Fruit fly (Drosophila melanogaster): ENCODE results near the gene CG13693.
A peak's percentile ranks its signal among the peaks of the same experiment; 100 is the strongest.

The CG13693 gene

DNA sequence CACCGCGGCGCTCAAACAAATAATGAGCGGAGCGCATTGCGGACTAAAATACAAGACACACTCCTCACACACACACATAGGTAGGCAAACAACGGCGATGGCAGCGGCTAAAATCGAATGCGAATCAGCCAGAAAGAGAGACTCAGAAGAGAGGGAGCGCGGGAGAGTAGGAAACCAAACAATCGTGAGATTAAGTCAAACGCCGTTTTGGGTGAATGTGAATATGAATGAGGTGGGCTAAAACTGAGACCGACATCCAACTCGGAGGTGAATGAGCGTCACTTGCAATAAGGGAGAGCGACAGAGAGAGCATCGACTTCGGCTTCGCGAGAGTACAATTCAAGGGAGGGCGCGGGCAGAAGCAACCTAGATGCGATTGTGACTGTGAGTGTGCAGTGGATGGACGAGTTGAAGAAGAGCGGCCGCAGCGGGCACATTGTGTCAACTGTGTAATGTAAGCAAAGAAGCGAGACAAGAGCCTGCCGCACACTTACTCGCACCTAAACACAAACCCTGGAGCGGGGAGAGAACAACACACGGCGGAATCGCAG lies 10.3 kb upstream of the CG13693 start (continued):
- TF ChIP-seq CG16815 (GFP tag; optimal IDR thresholded peaks at IDR 0.05) (no peak), CG1529 (GFP tag; optimal IDR thresholded peaks at IDR 0.05) (no peak), zen2 (GFP tag; IDR thresholded peaks at IDR 0.05; ENCODE audit: partially characterized antibody) (no peak; the same call in 2 of the 3 replicates), Xrp1 (GFP tag; IDR thresholded peaks at IDR 0.05) (peak; percentile 59), CG8089 (GFP tag; optimal IDR thresholded peaks at IDR 0.05) (no peak), Rfx (GFP tag; IDR thresholded peaks at IDR 0.05) (no peak), corto (GFP tag; optimal IDR thresholded peaks at IDR 0.05) (no peak), CG31224 (GFP tag; IDR thresholded peaks at IDR 0.05) (no peak), zen (tag; optimal IDR thresholded peaks at IDR 0.05) (peak; percentile 42), al (GFP tag; IDR thresholded peaks at IDR 0.05) (no peak), CG18619 (GFP tag; optimal IDR thresholded peaks at IDR 0.05) (no peak), hb (GFP tag; IDR thresholded peaks at IDR 0.05; ENCODE audit: partially characterized antibody) (no peak), Mad (GFP tag; optimal IDR thresholded peaks at IDR 0.05) (no peak), chif (GFP tag; optimal IDR thresholded peaks at IDR 0.05) (no peak), zfh2 (GFP tag; optimal IDR thresholded peaks at IDR 0.05) (no peak), CG14965 (GFP tag; optimal IDR thresholded peaks at IDR 0.05; ENCODE audit: borderline replicate concordance) (no peak), dysf (GFP tag; IDR thresholded peaks at IDR 0.05) (no peak), CG7372 (GFP tag; IDR thresholded peaks at IDR 0.05) (no peak), CG11696 (GFP tag; IDR thresholded peaks at IDR 0.05) (no peak), HLH54F (GFP tag; optimal IDR thresholded peaks at IDR 0.05) (no peak), H15 (GFP tag; IDR thresholded peaks at IDR 0.05) (no peak), Lhr (GFP tag; optimal IDR thresholded peaks at IDR 0.05) (no peak), CG14710 (tag; optimal IDR thresholded peaks at IDR 0.05) (no peak), dmrt11E (tag; optimal IDR thresholded peaks at IDR 0.05) (no peak), Adf1 (GFP tag; IDR thresholded peaks at IDR 0.05) (peak; percentile 64), knrl (GFP tag; IDR thresholded peaks at IDR 0.05; ENCODE audit: partially characterized antibody) (no peak), CG3065 (GFP tag; optimal IDR thresholded peaks at IDR 0.05) (no peak), B-H2 (GFP tag; optimal IDR thresholded peaks at IDR 0.05) (no peak), CG30403 (GFP tag; optimal IDR thresholded peaks at IDR 0.05) (no peak), gsb (GFP tag; IDR thresholded peaks at IDR 0.05) (0 out of 2 replicates have a peak, but pooled peaks have one; percentile 11), CG5180 (GFP tag; optimal IDR thresholded peaks at IDR 0.05) (no peak), ro (GFP tag; IDR thresholded peaks at IDR 0.05) (no peak), CG18764 (GFP tag; optimal IDR thresholded peaks at IDR 0.05) (no peak), Poxn (GFP tag; IDR thresholded peaks at IDR 0.05) (no peak), run (tag; optimal IDR thresholded peaks at IDR 0.05) (no peak), Hr78 (GFP tag; optimal IDR thresholded peaks at IDR 0.05) (no peak), so (GFP tag; IDR thresholded peaks at IDR 0.05) (no peak), CG12155 (GFP tag; optimal IDR thresholded peaks at IDR 0.05) (peak; percentile 80), Eip74EF (GFP tag; optimal IDR thresholded peaks at IDR 0.05) (peak in 1 of 2 experiments; percentile 56), CG17359 (tag; optimal IDR thresholded peaks at IDR 0.05) (no peak), HLHmδ (GFP tag; optimal IDR thresholded peaks at IDR 0.05) (peak; percentile 73), CG3281 (GFP tag; optimal IDR thresholded peaks at IDR 0.05) (no peak), CG4282 (GFP tag; optimal IDR thresholded peaks at IDR 0.05) (no peak), CG7745 (tag; optimal IDR thresholded peaks at IDR 0.05) (no peak), Trl (optimal IDR thresholded peaks at IDR 0.05) (peak; percentile 96 to 98), Trl (GFP tag; optimal IDR thresholded peaks at IDR 0.05) (peak; percentile 46), jing (GFP tag; optimal IDR thresholded peaks at IDR 0.05) (no peak), Hmx (GFP tag; optimal IDR thresholded peaks at IDR 0.05) (no peak), Neu2 (GFP tag; optimal IDR thresholded peaks at IDR 0.05; ENCODE audit: borderline replicate concordance) (no peak), D19A (tag; optimal IDR thresholded peaks at IDR 0.05) (peak; percentile 20), Atf6 (GFP tag; IDR thresholded peaks at IDR 0.05) (no peak)

Data from whole organism, embryonic.